Worm (Caenorhabditis elegans): Measurements from ENCODE around the gene dyf-7.

DNA sequence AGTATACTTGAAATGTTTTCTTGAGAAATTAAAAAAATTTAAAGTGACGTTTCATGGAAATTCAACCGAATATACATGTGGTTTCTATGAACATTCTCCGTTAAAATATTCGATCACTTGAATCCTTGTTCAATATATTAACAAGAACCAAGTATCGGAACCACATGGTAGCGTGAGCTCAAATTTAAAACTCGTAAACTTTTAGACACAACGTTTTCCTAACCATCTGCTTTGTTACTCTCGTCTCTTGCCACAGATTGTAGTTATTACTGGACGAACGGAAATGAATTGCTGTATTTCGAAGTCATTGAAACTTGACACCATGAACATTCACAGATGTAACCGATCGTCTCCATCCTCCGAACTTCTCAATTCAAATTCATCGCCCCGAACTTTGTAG, 20.6 kb downstream of the dyf-7 start:
- TF ChIP-seq him-1 (tag; optimal IDR thresholded peaks at IDR 0.05), result no peak
- TF ChIP-seq dao-5 (tag; optimal IDR thresholded peaks at IDR 0.05), result no peak
- TF ChIP-seq W03F9.2 (tag; optimal IDR thresholded peaks at IDR 0.05), result no peak
